Fruit fly (Drosophila melanogaster): ENCODE data around the gene Or65b.

dm6 chr3L:6310489-6310888 lies 14.9 kb upstream of the Or65b start:
- TF ChIP-seq Blimp-1 (GFP tag; optimal IDR thresholded peaks at IDR 0.05), result no peak
- TF ChIP-seq CG6276 (GFP tag; optimal IDR thresholded peaks at IDR 0.05), result no peak
- no peak for TF ChIP-seq CG11902 (GFP tag; optimal IDR thresholded peaks at IDR 0.05)
- no peak for TF ChIP-seq vri (GFP tag; optimal IDR thresholded peaks at IDR 0.05)
